Worm (Caenorhabditis elegans) whole organism, L2 larva: ENCODE measurements around the gene H40L08.9.

Source experiments
- lin-13 ChIP-seq: fragments of 150-350 bp; optimal IDR thresholded peaks from 2 replicates; lab custom pipeline; 2014; ENCODE audit warnings: missing biosample characterization, missing genetic modification reagents, missing genetic modification characterization
- nhr-12 ChIP-seq: fragments of 150-350 bp; optimal IDR thresholded peaks from 2 replicates; lab custom pipeline; 2014; ENCODE audit warnings: missing biosample characterization, missing genetic modification characterization
- nhr-25 ChIP-seq: fragments of 150-350 bp; sonication (generic microtip); optimal IDR thresholded peaks from 3 replicates; lab custom pipeline; 2014; ENCODE audit warnings: missing biosample characterization, missing genetic modification characterization
- unc-39 ChIP-seq: fragments of 150-350 bp; optimal IDR thresholded peaks from 2 replicates; lab custom pipeline; 2014; ENCODE audit warnings: missing biosample characterization, missing genetic modification characterization
- ztf-11 ChIP-seq: sonication (generic microtip); optimal IDR thresholded peaks from 2 replicates; lab custom pipeline; 2017; ENCODE audit warnings: missing biosample characterization, missing genetic modification characterization

- TF ChIP-seq nhr-12 (tag; lab: Kevin White, UChicago) (no peak), lin-13 (GFP tag; lab: Kevin White, UChicago) (no peak), unc-39 (tag; lab: Kevin White, UChicago) (no peak), ztf-11 (tag; lab: Kevin White, UChicago) (no peak), nhr-25 (tag; lab: Kevin White, UChicago) (no peak)
Measured at ce11 chrX:15081486-15081885, 5.2 kb upstream of the H40L08.9 start.
